Worm (Caenorhabditis elegans): ENCODE measurements around the gene sti-1.

ce11 chrV:802726-803125, 29.4 kb downstream of the sti-1 start:
- TF ChIP-seq nhr-20 (tag; optimal IDR thresholded peaks at IDR 0.05) = no peak
- TF ChIP-seq nhr-19 (GFP tag; conservative IDR thresholded peaks at IDR 0.05) = no peak
- TF ChIP-seq lsy-2 (tag; optimal IDR thresholded peaks at IDR 0.05) = no peak
- TF ChIP-seq aha-1 (tag; optimal IDR thresholded peaks at IDR 0.05) = no peak
- TF ChIP-seq nhr-76 (tag; optimal IDR thresholded peaks at IDR 0.05) = no peak
- no peak for TF ChIP-seq tlp-1 (tag; optimal IDR thresholded peaks at IDR 0.05)
- no peak for TF ChIP-seq snpc-4 (tag; optimal IDR thresholded peaks at IDR 0.05)
- TF ChIP-seq ceh-82 (tag; optimal IDR thresholded peaks at IDR 0.05) = no peak
